Fruit fly (Drosophila melanogaster): Measurements from ENCODE around the gene Muc11A.
A peak's percentile ranks its signal among the peaks of the same experiment; 100 is the strongest.

Muc11A gene

DNA sequence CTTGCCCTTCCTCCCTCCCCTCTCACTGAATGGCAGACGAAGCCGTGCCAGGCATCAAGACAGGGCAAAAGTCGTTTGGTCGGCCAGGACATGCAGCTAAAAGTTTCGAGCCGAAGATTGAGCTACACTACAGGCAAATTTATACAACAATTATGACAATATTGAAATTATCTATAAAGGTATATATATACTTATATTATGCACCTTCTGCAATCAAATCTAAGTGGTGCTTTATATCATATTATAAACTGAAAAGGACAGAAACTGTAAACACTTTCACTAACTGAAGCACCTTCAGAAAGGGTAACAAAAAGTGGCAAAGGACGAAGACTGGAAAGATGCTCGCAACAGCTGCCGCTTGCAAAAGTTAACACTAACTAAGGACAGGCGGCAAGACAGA lies 16.6 kb downstream of the Muc11A start (continued):
- no peak for TF ChIP-seq acj6 (GFP tag; optimal IDR thresholded peaks at IDR 0.05)
- TF ChIP-seq net (GFP tag; optimal IDR thresholded peaks at IDR 0.05): no peak
- TF ChIP-seq CG8119 (GFP tag; IDR thresholded peaks at IDR 0.05): 0 out of 3 replicates have a peak, but pooled peaks have one; percentile 27
- TF ChIP-seq svp (GFP tag): peak; percentile 7
- TF ChIP-seq esn (GFP tag; optimal IDR thresholded peaks at IDR 0.05): no peak
- peak; percentile 30 for TF ChIP-seq CG32006 (GFP tag; optimal IDR thresholded peaks at IDR 0.05)
- no peak for TF ChIP-seq Smox (GFP tag; optimal IDR thresholded peaks at IDR 0.05)

- TF ChIP-seq acj6 (GFP tag; optimal IDR thresholded peaks at IDR 0.05) (no peak), Sox14 (GFP tag; optimal IDR thresholded peaks at IDR 0.05) (no peak), CG7368 (GFP tag; optimal IDR thresholded peaks at IDR 0.05) (no peak), fd85E (GFP tag; optimal IDR thresholded peaks at IDR 0.05) (no peak), Eip93F (GFP tag; optimal IDR thresholded peaks at IDR 0.05) (no peak), Blimp-1 (GFP tag; optimal IDR thresholded peaks at IDR 0.05) (no peak), Smox (GFP tag; optimal IDR thresholded peaks at IDR 0.05) (no peak), CG3919 (GFP tag; optimal IDR thresholded peaks at IDR 0.05) (no peak), Hr4 (GFP tag; optimal IDR thresholded peaks at IDR 0.05) (no peak), CG10631 (GFP tag; optimal IDR thresholded peaks at IDR 0.05) (no peak), CG4318 (GFP tag; optimal IDR thresholded peaks at IDR 0.05) (no peak), CG6163 (GFP tag; IDR thresholded peaks at IDR 0.05) (no peak), CG11902 (GFP tag; optimal IDR thresholded peaks at IDR 0.05) (no peak), CG8319 (GFP tag; optimal IDR thresholded peaks at IDR 0.05) (no peak), CG16779 (tag; optimal IDR thresholded peaks at IDR 0.05) (no peak), CG11294 (GFP tag; IDR thresholded peaks at IDR 0.05) (no peak), CG34406 (GFP tag; optimal IDR thresholded peaks at IDR 0.05) (no peak), cyc (GFP tag; optimal IDR thresholded peaks at IDR 0.05) (peak; percentile 10), achi (GFP tag; optimal IDR thresholded peaks at IDR 0.05) (no peak), Eip75B (GFP tag; optimal IDR thresholded peaks at IDR 0.05) (no peak), svp (GFP tag) (peak; percentile 60), spab (GFP tag; optimal IDR thresholded peaks at IDR 0.05) (no peak), CG6808 (GFP tag; optimal IDR thresholded peaks at IDR 0.05) (no peak), CG9139 (GFP tag; optimal IDR thresholded peaks at IDR 0.05) (no peak), CG11762 (GFP tag; optimal IDR thresholded peaks at IDR 0.05; ENCODE audit: insufficient read depth) (no peak), CG6854 (GFP tag; optimal IDR thresholded peaks at IDR 0.05) (no peak), Ets96B (tag; optimal IDR thresholded peaks at IDR 0.05) (no peak), Sox102F (GFP tag; optimal IDR thresholded peaks at IDR 0.05) (no peak), Hr38 (GFP tag; optimal IDR thresholded peaks at IDR 0.05) (no peak), CG8632 (GFP tag; optimal IDR thresholded peaks at IDR 0.05) (no peak), Eip78C (GFP tag) (peak; percentile 53), Hr39 (GFP tag; optimal IDR thresholded peaks at IDR 0.05) (no peak), CG6276 (GFP tag; optimal IDR thresholded peaks at IDR 0.05) (no peak), Met (GFP tag; optimal IDR thresholded peaks at IDR 0.05) (peak; percentile 2), topi (GFP tag; optimal IDR thresholded peaks at IDR 0.05) (peak; percentile 2)
These were observed 22.6 kb downstream of the Muc11A start for dm6 chrX:12082244-12082643.

dm6 chrX:12084406-12084805 lies 24.8 kb downstream of the Muc11A start:
- TF ChIP-seq dsx (GFP tag; optimal IDR thresholded peaks at IDR 0.05; ENCODE audit: poor library complexity, severe bottlenecking): no peak
- TF ChIP-seq Eip78C (GFP tag): peak; percentile 40
- TF ChIP-seq CG6808 (GFP tag; optimal IDR thresholded peaks at IDR 0.05): no peak
- no peak for TF ChIP-seq topi (GFP tag; optimal IDR thresholded peaks at IDR 0.05)
- TF ChIP-seq CG3032 (tag; optimal IDR thresholded peaks at IDR 0.05): no peak
- TF ChIP-seq salr (GFP tag; optimal IDR thresholded peaks at IDR 0.05): no peak
- peak; percentile 2 for TF ChIP-seq Hr39 (GFP tag; optimal IDR thresholded peaks at IDR 0.05)

Data from whole organism, prepupa.